Fruit fly (Drosophila melanogaster): ENCODE measurements around the gene CG4998.
A peak's percentile ranks its signal among the peaks of the same experiment; 100 is the strongest.

The CG4998 gene

dm6 chr3L:16309972-16310371 is 28.8 kb upstream of the CG4998 start (continued):
- TF ChIP-seq ss (GFP tag; optimal IDR thresholded peaks at IDR 0.05) (no peak), pdm3 (GFP tag; optimal IDR thresholded peaks at IDR 0.05) (peak; percentile 36), Smox (GFP tag; optimal IDR thresholded peaks at IDR 0.05) (no peak), Ets96B (tag; optimal IDR thresholded peaks at IDR 0.05) (no peak), fd59A (GFP tag; optimal IDR thresholded peaks at IDR 0.05) (no peak), Sox102F (GFP tag; optimal IDR thresholded peaks at IDR 0.05) (no peak), dsx (GFP tag; optimal IDR thresholded peaks at IDR 0.05; ENCODE audit: poor library complexity, severe bottlenecking) (no peak), vri (GFP tag; optimal IDR thresholded peaks at IDR 0.05) (no peak), eg (GFP tag; IDR thresholded peaks at IDR 0.05) (peak; percentile 86), CG7368 (GFP tag; optimal IDR thresholded peaks at IDR 0.05) (peak; percentile 16), CG31627 (GFP tag; optimal IDR thresholded peaks at IDR 0.05) (no peak), CG6792 (GFP tag; optimal IDR thresholded peaks at IDR 0.05) (peak; percentile 50), Eip78C (GFP tag) (peak; percentile 74), CG6276 (GFP tag; optimal IDR thresholded peaks at IDR 0.05) (peak; percentile 69), CG9139 (GFP tag; optimal IDR thresholded peaks at IDR 0.05) (no peak), dac (GFP tag; optimal IDR thresholded peaks at IDR 0.05) (peak; percentile 83), fkh (GFP tag; optimal IDR thresholded peaks at IDR 0.05) (no peak), esn (GFP tag; optimal IDR thresholded peaks at IDR 0.05) (no peak), CG11902 (GFP tag; optimal IDR thresholded peaks at IDR 0.05) (no peak), Gug (GFP tag; IDR thresholded peaks at IDR 0.05) (no peak), Sox14 (GFP tag; optimal IDR thresholded peaks at IDR 0.05) (peak; percentile 38), CG11762 (GFP tag; optimal IDR thresholded peaks at IDR 0.05; ENCODE audit: insufficient read depth) (peak; percentile 8), CG16779 (tag; optimal IDR thresholded peaks at IDR 0.05) (peak; percentile 37)

- no peak for TF ChIP-seq eg (GFP tag; IDR thresholded peaks at IDR 0.05)
- peak; percentile 12 for TF ChIP-seq svp (GFP tag)
- peak; percentile 8 for TF ChIP-seq achi (GFP tag; optimal IDR thresholded peaks at IDR 0.05)
Measured at dm6 chr3L:16313985-16314384, 24.8 kb upstream of the CG4998 start, which contains the start of gene CG13062. Gene CG13062 (plus strand): TSS chr3L:16314285.

dm6 chr3L:16317724-16318123 is 21.1 kb upstream of the CG4998 start, which contains the start of gene Nplp3:
Gene Nplp3 (plus strand): TSS chr3L:16318024.
- TF ChIP-seq Sox102F (GFP tag; optimal IDR thresholded peaks at IDR 0.05) = no peak
- no peak for TF ChIP-seq Hr4 (GFP tag; optimal IDR thresholded peaks at IDR 0.05)
- no peak for TF ChIP-seq pdm3 (GFP tag; optimal IDR thresholded peaks at IDR 0.05)
- TF ChIP-seq CG6792 (GFP tag; optimal IDR thresholded peaks at IDR 0.05) = no peak
- TF ChIP-seq svp (GFP tag) = no peak
- no peak for TF ChIP-seq acj6 (GFP tag; optimal IDR thresholded peaks at IDR 0.05)
- TF ChIP-seq Ets96B (tag; optimal IDR thresholded peaks at IDR 0.05) = no peak
- TF ChIP-seq eg (GFP tag; IDR thresholded peaks at IDR 0.05) = no peak
- TF ChIP-seq dsx (GFP tag; optimal IDR thresholded peaks at IDR 0.05; ENCODE audit: poor library complexity, severe bottlenecking) = no peak
- no peak for TF ChIP-seq dac (GFP tag; optimal IDR thresholded peaks at IDR 0.05)
- no peak for TF ChIP-seq CG6163 (GFP tag; IDR thresholded peaks at IDR 0.05)
- TF ChIP-seq Sox14 (GFP tag; optimal IDR thresholded peaks at IDR 0.05) = no peak
- no peak for TF ChIP-seq Sox15 (GFP tag; optimal IDR thresholded peaks at IDR 0.05)
- no peak for TF ChIP-seq net (GFP tag; optimal IDR thresholded peaks at IDR 0.05)

DNA sequence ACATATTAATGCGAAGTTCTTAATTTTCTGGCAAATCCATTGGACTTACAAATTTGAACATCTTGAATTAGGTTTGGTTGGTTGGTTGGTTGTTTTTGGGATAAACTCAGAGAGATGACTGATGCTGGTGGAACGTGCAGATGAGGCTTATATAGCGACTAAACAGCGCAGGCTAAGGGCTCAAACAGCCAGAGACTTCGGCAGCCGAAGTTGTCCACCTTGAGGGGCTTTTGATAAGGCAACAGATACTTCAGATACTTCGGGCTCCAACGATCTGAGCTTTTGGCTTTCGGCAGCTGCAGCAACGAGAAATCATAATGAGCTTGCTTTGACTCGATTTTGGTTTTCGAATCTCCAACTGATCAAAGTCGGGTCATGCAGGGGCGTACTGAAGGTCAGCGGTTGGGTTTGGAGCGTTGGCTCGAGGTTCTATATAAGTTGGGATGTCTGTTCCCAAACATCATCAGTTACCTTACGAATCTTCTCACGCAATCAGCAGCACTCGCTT is 19.4 kb upstream of the CG4998 start, which contains the start of the genes CG13041 and CG13060:
TSS of gene CG13041 (minus strand) at position 128 of the 508 bp plus-strand sequence.
TSS of gene CG13060 (plus strand) at position 458 of the 508 bp plus-strand sequence.
- TF ChIP-seq CG3032 (tag; optimal IDR thresholded peaks at IDR 0.05) = no peak
- TF ChIP-seq vri (GFP tag; optimal IDR thresholded peaks at IDR 0.05) = no peak
- no peak for TF ChIP-seq achi (GFP tag; optimal IDR thresholded peaks at IDR 0.05)
- no peak for TF ChIP-seq CG1621 (tag; optimal IDR thresholded peaks at IDR 0.05)
- TF ChIP-seq CG7368 (GFP tag; optimal IDR thresholded peaks at IDR 0.05) = no peak
- TF ChIP-seq topi (GFP tag; optimal IDR thresholded peaks at IDR 0.05) = no peak
- no peak for TF ChIP-seq CG16779 (tag; optimal IDR thresholded peaks at IDR 0.05)
- no peak for TF ChIP-seq salr (GFP tag; optimal IDR thresholded peaks at IDR 0.05)
- no peak for TF ChIP-seq Hr39 (GFP tag; optimal IDR thresholded peaks at IDR 0.05)

Data from whole organism, prepupa.